Fruit fly (Drosophila melanogaster) whole organism, adult: Measurements from ENCODE around the gene Cyp4d8.

Experiments used
- CG11617 ChIP-seq: fragments of 200-800 bp; sonication (Bioruptor generic); optimal IDR thresholded peaks from 2 replicates; lab custom pipeline; 2017; ENCODE audit warnings: mild to moderate bottlenecking, missing biosample characterization, missing genetic modification reagents, missing genetic modification characterization
- CG12768 ChIP-seq: fragments of 200-800 bp; sonication (Bioruptor generic); optimal IDR thresholded peaks from 2 replicates; lab custom pipeline; 2017; ENCODE audit warnings: missing biosample characterization, missing genetic modification characterization, mild to moderate bottlenecking, moderate library complexity, missing genetic modification reagents
- CG14711 ChIP-seq: fragments of 200-800 bp; sonication (Bioruptor generic); optimal IDR thresholded peaks from 2 replicates; lab custom pipeline; 2018; ENCODE audit warnings: missing biosample characterization, mild to moderate bottlenecking, missing genetic modification characterization, moderate library complexity
- CG1620 ChIP-seq: fragments of 200-800 bp; sonication (Bioruptor generic); optimal IDR thresholded peaks from 2 replicates; lab custom pipeline; 2016; ENCODE audit warnings: missing biosample characterization, missing genetic modification characterization
- CG33017 ChIP-seq: fragments of 200-800 bp; sonication (Bioruptor generic); optimal IDR thresholded peaks from 2 replicates; lab custom pipeline; 2018; ENCODE audit warnings: missing biosample characterization, mild to moderate bottlenecking, missing genetic modification characterization, moderate library complexity
- CG5204 ChIP-seq: fragments of 200-800 bp; sonication (Bioruptor generic); optimal IDR thresholded peaks from 2 replicates; lab custom pipeline; 2016; ENCODE audit warnings: missing biosample characterization, missing genetic modification characterization
- CG7045 ChIP-seq: fragments of 200-800 bp; sonication (Bioruptor generic); optimal IDR thresholded peaks from 2 replicates; lab custom pipeline; 2017; ENCODE audit warnings: missing biosample characterization, mild to moderate bottlenecking, missing genetic modification characterization
- CG7101 ChIP-seq: fragments of 200-800 bp; sonication (Bioruptor generic); optimal IDR thresholded peaks from 2 replicates; lab custom pipeline; 2018; ENCODE audit warnings: missing biosample characterization, mild to moderate bottlenecking, missing genetic modification characterization, moderate library complexity
- Clk ChIP-seq: fragments of 200-800 bp; sonication (Bioruptor generic); optimal IDR thresholded peaks from 2 replicates; lab custom pipeline; 2017; ENCODE audit warnings: missing biosample characterization, missing genetic modification characterization
- Crg-1 ChIP-seq: fragments of 200-800 bp; sonication (Bioruptor generic); optimal IDR thresholded peaks from 2 replicates; lab custom pipeline; 2016; ENCODE audit warnings: missing biosample characterization, missing genetic modification characterization
- Hr96 ChIP-seq: fragments of 200-800 bp; sonication (Bioruptor generic); optimal IDR thresholded peaks from 2 replicates; lab custom pipeline; 2016; ENCODE audit warnings: missing biosample characterization, missing genetic modification characterization
- Mnt ChIP-seq: fragments of 200-800 bp; sonication (Bioruptor generic); optimal IDR thresholded peaks from 2 replicates; lab custom pipeline; 2016; ENCODE audit warnings: missing biosample characterization, mild to moderate bottlenecking, missing genetic modification characterization
- bab1 ChIP-seq: fragments of 200-800 bp; sonication (Bioruptor generic); optimal IDR thresholded peaks from 3 replicates; lab custom pipeline; 2019; ENCODE audit warnings: missing biosample characterization, mild to moderate bottlenecking, missing genetic modification characterization, moderate library complexity
- cic ChIP-seq: fragments of 200-800 bp; sonication (Bioruptor generic); optimal IDR thresholded peaks from 2 replicates; lab custom pipeline; 2017; ENCODE audit warnings: missing biosample characterization, mild to moderate bottlenecking, missing genetic modification characterization, moderate library complexity
- cnc ChIP-seq, 2 experiments: fragments of >200 bp; optimal IDR thresholded peaks; 2 replicates each; lab custom pipeline; 2017
- kay ChIP-seq: fragments of 200-800 bp; sonication (Bioruptor generic); peaks from one replicate; lab custom pipeline; 2016; ENCODE audit warnings: missing biosample characterization, missing genetic modification characterization, borderline replicate concordance
- ovo ChIP-seq: fragments of 200-800 bp; sonication (Bioruptor generic); optimal IDR thresholded peaks from 2 replicates; lab custom pipeline; 2016; ENCODE audit warnings: missing biosample characterization, missing genetic modification characterization
- pad ChIP-seq: fragments of 200-800 bp; sonication (Bioruptor generic); optimal IDR thresholded peaks from 3 replicates; lab custom pipeline; 2017; ENCODE audit warnings: missing biosample characterization, missing genetic modification characterization, mild to moderate bottlenecking, moderate library complexity, missing genetic modification reagents
- tj ChIP-seq: fragments of 200-800 bp; sonication (Bioruptor generic); optimal IDR thresholded peaks from 3 replicates; lab custom pipeline; 2017; ENCODE audit warnings: missing biosample characterization, mild to moderate bottlenecking, missing genetic modification characterization, moderate library complexity
- toe ChIP-seq: fragments of 200-800 bp; sonication (Bioruptor generic); optimal IDR thresholded peaks from 2 replicates; lab custom pipeline; 2016; ENCODE audit warnings: missing biosample characterization, missing genetic modification characterization

The Cyp4d8 gene

dm6 chr3L:7529081-7530021, 33.4 kb upstream of the Cyp4d8 start:
- TF ChIP-seq ovo (GFP tag; lab: Kevin White, UChicago), result peak; percentile 95
- TF ChIP-seq CG12768 (GFP tag; lab: Kevin White, UChicago), result peak; percentile 20
- no peak for TF ChIP-seq toe (GFP tag; lab: Kevin White, UChicago)
- TF ChIP-seq kay, result peak; percentile 99
- no peak for TF ChIP-seq CG33017 (tag; lab: Kevin White, UChicago)
- TF ChIP-seq cnc (optimal IDR thresholded peaks at IDR 0.05; lab: Kevin White, UChicago), result no peak
- TF ChIP-seq CG1620 (GFP tag; lab: Kevin White, UChicago), result no peak
- no peak for TF ChIP-seq Mnt (GFP tag; lab: Kevin White, UChicago)
- peak; percentile 96 for TF ChIP-seq cic (GFP tag; lab: Kevin White, UChicago)
- peak; percentile 60 for TF ChIP-seq pad (GFP tag; lab: Kevin White, UChicago)
- TF ChIP-seq CG7045 (GFP tag; lab: Kevin White, UChicago), result no peak
- TF ChIP-seq CG5204 (GFP tag; lab: Kevin White, UChicago), result no peak
- no peak for TF ChIP-seq CG7101 (tag; lab: Kevin White, UChicago)
- TF ChIP-seq tj (GFP tag; lab: Kevin White, UChicago), result peak; percentile 42
- TF ChIP-seq Crg-1 (GFP tag; lab: Kevin White, UChicago), result no peak
- TF ChIP-seq CG11617 (GFP tag; lab: Kevin White, UChicago), result no peak
- peak; percentile 20 for TF ChIP-seq Clk (GFP tag; lab: Kevin White, UChicago)
- TF ChIP-seq bab1 (GFP tag; lab: Kevin White, UChicago), result no peak
- TF ChIP-seq CG14711 (tag; lab: Kevin White, UChicago), result peak; percentile 83
- peak; percentile 19 for TF ChIP-seq Hr96 (GFP tag; lab: Kevin White, UChicago)

dm6 chr3L:7528380-7529080, 32.5 kb upstream of the Cyp4d8 start, which contains the start of gene lqf:
lqf (plus strand) TSS chr3L:7528780.
- TF ChIP-seq Crg-1 (GFP tag; lab: Kevin White, UChicago), result no peak
- peak; percentile 38 for TF ChIP-seq CG7101 (tag; lab: Kevin White, UChicago)
- TF ChIP-seq CG5204 (GFP tag; lab: Kevin White, UChicago), result no peak
- peak; percentile 68 for TF ChIP-seq kay
- TF ChIP-seq toe (GFP tag; lab: Kevin White, UChicago), result peak; percentile 51
- TF ChIP-seq CG12768 (GFP tag; lab: Kevin White, UChicago), result peak; percentile 24
- peak in 1 of 2 experiments; percentile 66 for TF ChIP-seq cnc (optimal IDR thresholded peaks at IDR 0.05; lab: Kevin White, UChicago)
- TF ChIP-seq CG14711 (tag; lab: Kevin White, UChicago), result peak; percentile 45
- peak; percentile 4 for TF ChIP-seq Hr96 (GFP tag; lab: Kevin White, UChicago)

dm6 chr3L:7527661-7528379, 31.8 kb upstream of the Cyp4d8 start:
- TF ChIP-seq Hr96 (GFP tag; lab: Kevin White, UChicago) (no peak), kay (peak; percentile 82)

dm6 chr3L:7521847-7522246, 25.9 kb upstream of the Cyp4d8 start:
- TF ChIP-seq Mnt (GFP tag; lab: Kevin White, UChicago) (no peak), kay (peak; percentile 16), CG1620 (GFP tag; lab: Kevin White, UChicago) (no peak), CG7045 (GFP tag; lab: Kevin White, UChicago) (no peak)

dm6 chr3L:7520619-7521018, 24.6 kb upstream of the Cyp4d8 start:
- TF ChIP-seq cnc (optimal IDR thresholded peaks at IDR 0.05; lab: Kevin White, UChicago) (no peak), CG7101 (tag; lab: Kevin White, UChicago) (no peak), CG7045 (GFP tag; lab: Kevin White, UChicago) (no peak), cic (GFP tag; lab: Kevin White, UChicago) (peak; percentile 78)

- TF ChIP-seq kay (no peak), cic (GFP tag; lab: Kevin White, UChicago) (no peak), CG5204 (GFP tag; lab: Kevin White, UChicago) (no peak), CG1620 (GFP tag; lab: Kevin White, UChicago) (no peak), pad (GFP tag; lab: Kevin White, UChicago) (no peak)
Measured at dm6 chr3L:7519219-7519618, 23.2 kb upstream of the Cyp4d8 start.
